Worm (Caenorhabditis elegans): ENCODE data around the gene F31B9.2.

ce11 chrX:15887495-15887894, 29.7 kb upstream of the F31B9.2 start, which contains the start of gene F53H4.3:
- TF ChIP-seq fkh-4 (tag; optimal IDR thresholded peaks at IDR 0.05; ENCODE audit: borderline replicate concordance): no peak
- TF ChIP-seq xbp-1 (tag; optimal IDR thresholded peaks at IDR 0.05): no peak
- TF ChIP-seq ztf-4 (tag; optimal IDR thresholded peaks at IDR 0.05): no peak
